Fruit fly (Drosophila melanogaster) whole organism, embryonic: ENCODE data around the gene CG13408.

Experiments
- BtbVII ChIP-seq: fragments of 200-800 bp; sonication (Bioruptor generic); optimal IDR thresholded peaks from 3 replicates; lab custom pipeline; 2017; ENCODE audit warnings: missing biosample characterization, mild to moderate bottlenecking, missing genetic modification characterization
- Bteb2 ChIP-seq: fragments of 200-800 bp; sonication (Bioruptor generic); optimal IDR thresholded peaks from 2 replicates; lab custom pipeline; 2016; ENCODE audit warnings: missing biosample characterization, missing genetic modification characterization
- CG10274 ChIP-seq: fragments of 200-800 bp; sonication (Bioruptor generic); optimal IDR thresholded peaks from 3 replicates; lab custom pipeline; 2017; ENCODE audit warnings: missing biosample characterization, mild to moderate bottlenecking, missing genetic modification characterization
- CG10979 ChIP-seq: fragments of 200-800 bp; sonication (Bioruptor generic); optimal IDR thresholded peaks from 2 replicates; lab custom pipeline; 2018; ENCODE audit warnings: missing biosample characterization, mild to moderate bottlenecking, missing genetic modification characterization, moderate library complexity
- CG12155 ChIP-seq: fragments of 200-800 bp; sonication (Bioruptor generic); optimal IDR thresholded peaks from 3 replicates; lab custom pipeline; 2016; ENCODE audit warnings: missing biosample characterization, missing genetic modification characterization
- CG12659 ChIP-seq: fragments of 200-800 bp; sonication (Bioruptor generic); optimal IDR thresholded peaks from 3 replicates; lab custom pipeline; 2017; ENCODE audit warnings: mild to moderate bottlenecking, missing biosample characterization, missing genetic modification reagents, missing genetic modification characterization
- CG13287 ChIP-seq: fragments of 200-800 bp; sonication (Bioruptor generic); IDR thresholded peaks from 2 replicates; pipeline ENCODE4 v1.3.6; 2022; ENCODE audit warnings: missing biosample characterization, missing genetic modification characterization; ENCODE audit not compliant: partially characterized antibody
- CG1529 ChIP-seq: fragments of 200-800 bp; sonication (Bioruptor generic); optimal IDR thresholded peaks from 3 replicates; lab custom pipeline; 2018; ENCODE audit warnings: missing biosample characterization, missing genetic modification characterization
- CG17328 ChIP-seq: fragments of 200-800 bp; sonication (Bioruptor generic); IDR thresholded peaks from 2 replicates; pipeline ENCODE4 v1.3.6; 2022; ENCODE audit warnings: missing biosample characterization, missing genetic modification characterization
- CG2116 ChIP-seq: fragments of 200-800 bp; sonication (Bioruptor generic); optimal IDR thresholded peaks from 3 replicates; lab custom pipeline; 2018; ENCODE audit warnings: missing biosample characterization, mild to moderate bottlenecking, missing genetic modification characterization
- CG2889 ChIP-seq: fragments of 200-800 bp; sonication (Bioruptor generic); IDR thresholded peaks from 3 replicates; pipeline ENCODE4 v1.3.6; 2022; ENCODE audit warnings: missing biosample characterization, missing genetic modification characterization
- CG32532 ChIP-seq: fragments of 200-800 bp; sonication (Bioruptor generic); IDR thresholded peaks from 2 replicates; pipeline ENCODE4 v1.3.6; 2022; ENCODE audit warnings: missing biosample characterization, missing genetic modification characterization
- CG3281 ChIP-seq: fragments of 200-800 bp; sonication (Bioruptor generic); optimal IDR thresholded peaks from 3 replicates; lab custom pipeline; 2017; ENCODE audit warnings: missing biosample characterization, mild to moderate bottlenecking, missing genetic modification characterization
- CG42726 ChIP-seq: fragments of 200-800 bp; sonication (Bioruptor generic); IDR thresholded peaks from 2 replicates; pipeline ENCODE4 v1.3.6; 2022; ENCODE audit warnings: missing biosample characterization, missing genetic modification characterization; ENCODE audit not compliant: partially characterized antibody
- CG4282 ChIP-seq: fragments of 200-800 bp; sonication (Bioruptor generic); optimal IDR thresholded peaks from 2 replicates; lab custom pipeline; 2016; ENCODE audit warnings: missing biosample characterization, missing genetic modification characterization
- CG4424 ChIP-seq: fragments of 200-800 bp; sonication (Bioruptor generic); optimal IDR thresholded peaks from 3 replicates; lab custom pipeline; 2016; ENCODE audit warnings: missing biosample characterization, missing genetic modification characterization
- CG5180 ChIP-seq: fragments of 200-800 bp; sonication (Bioruptor generic); optimal IDR thresholded peaks from 3 replicates; lab custom pipeline; 2017; ENCODE audit warnings: missing biosample characterization, missing genetic modification characterization, mild to moderate bottlenecking, moderate library complexity, missing genetic modification reagents
- CG5245 ChIP-seq: fragments of 200-800 bp; sonication (Bioruptor generic); optimal IDR thresholded peaks from 3 replicates; lab custom pipeline; 2016; ENCODE audit warnings: missing biosample characterization, missing genetic modification characterization
- CG6175 ChIP-seq: fragments of 200-800 bp; sonication (Bioruptor generic); IDR thresholded peaks from 3 replicates; pipeline ENCODE4 v1.3.6; 2022; ENCODE audit warnings: missing biosample characterization, missing genetic modification characterization
- CG8388 ChIP-seq: fragments of 200-800 bp; sonication (Bioruptor generic); optimal IDR thresholded peaks from 2 replicates; lab custom pipeline; 2019; ENCODE audit warnings: missing biosample characterization, mild to moderate bottlenecking, missing genetic modification characterization, moderate library complexity
- CG9215 ChIP-seq: fragments of 200-800 bp; sonication (Bioruptor generic); IDR thresholded peaks from 2 replicates; pipeline ENCODE4 v1.3.6; 2022; ENCODE audit warnings: missing biosample characterization, missing genetic modification characterization
- CG9437 ChIP-seq: fragments of 200-800 bp; sonication (Bioruptor generic); optimal IDR thresholded peaks from 2 replicates; lab custom pipeline; 2018; ENCODE audit warnings: missing biosample characterization, mild to moderate bottlenecking, missing genetic modification characterization
- CoRest ChIP-seq: fragments of 200-800 bp; sonication (Bioruptor generic); optimal IDR thresholded peaks from 3 replicates; lab custom pipeline; 2018; ENCODE audit warnings: missing biosample characterization, mild to moderate bottlenecking, missing genetic modification characterization, moderate library complexity
- Dek ChIP-seq: fragments of 200-800 bp; sonication (Bioruptor generic); optimal IDR thresholded peaks from 3 replicates; lab custom pipeline; 2019; ENCODE audit warnings: missing biosample characterization, mild to moderate bottlenecking, missing genetic modification characterization, moderate library complexity
- Elba2 ChIP-seq: fragments of 200-800 bp; sonication (Bioruptor generic); optimal IDR thresholded peaks from 3 replicates; lab custom pipeline; 2016; ENCODE audit warnings: missing biosample characterization, missing genetic modification characterization
- Fer3 ChIP-seq: fragments of 200-800 bp; sonication (Bioruptor generic); optimal IDR thresholded peaks from 2 replicates; lab custom pipeline; 2018; ENCODE audit warnings: missing biosample characterization, mild to moderate bottlenecking, missing genetic modification characterization, moderate library complexity
- HLHmδ ChIP-seq: fragments of 200-800 bp; sonication (Bioruptor generic); optimal IDR thresholded peaks from 2 replicates; lab custom pipeline; 2018; ENCODE audit warnings: missing biosample characterization, mild to moderate bottlenecking, missing genetic modification characterization, moderate library complexity
- Hr3 ChIP-seq: fragments of 200-800 bp; sonication (Bioruptor generic); optimal IDR thresholded peaks from 3 replicates; lab custom pipeline; 2016; ENCODE audit warnings: missing biosample characterization, missing genetic modification characterization
- Hsf ChIP-seq: fragments of 200-800 bp; sonication (Bioruptor generic); optimal IDR thresholded peaks from 3 replicates; lab custom pipeline; 2016; ENCODE audit warnings: missing biosample characterization, missing genetic modification characterization
- Meics ChIP-seq: fragments of 200-800 bp; sonication (Bioruptor generic); optimal IDR thresholded peaks from 2 replicates; lab custom pipeline; 2017; ENCODE audit warnings: missing biosample characterization, mild to moderate bottlenecking, missing genetic modification characterization
- Oaz ChIP-seq: fragments of 200-800 bp; sonication (Bioruptor generic); IDR thresholded peaks from 2 replicates; pipeline ENCODE4 v1.3.6; 2022; ENCODE audit warnings: missing biosample characterization, missing genetic modification characterization
- Ptx1 ChIP-seq: fragments of 200-800 bp; sonication (Bioruptor generic); IDR thresholded peaks from 2 replicates; pipeline ENCODE4 v1.3.6; 2022; ENCODE audit warnings: missing biosample characterization, missing genetic modification characterization
- Rfx ChIP-seq: fragments of 200-800 bp; sonication (Bioruptor generic); IDR thresholded peaks from 2 replicates; pipeline ENCODE4 v1.3.6; 2022; ENCODE audit warnings: missing biosample characterization, missing genetic modification characterization
- Sox100B ChIP-seq: fragments of 200-800 bp; sonication (Bioruptor generic); optimal IDR thresholded peaks from 3 replicates; lab custom pipeline; 2018; ENCODE audit warnings: missing biosample characterization, mild to moderate bottlenecking, missing genetic modification characterization
- ap ChIP-seq: fragments of 200-800 bp; sonication (Bioruptor generic); IDR thresholded peaks from 2 replicates; pipeline ENCODE4 v1.3.6; 2022; ENCODE audit warnings: missing biosample characterization, missing genetic modification characterization
- bab2 ChIP-seq: fragments of 200-800 bp; sonication (Bioruptor generic); optimal IDR thresholded peaks from 2 replicates; lab custom pipeline; 2016; ENCODE audit warnings: missing biosample characterization, missing genetic modification characterization
- chinmo ChIP-seq: fragments of 200-800 bp; sonication (Bioruptor generic); IDR thresholded peaks from 4 replicates; pipeline ENCODE4 v1.3.6; 2022; ENCODE audit warnings: missing biosample characterization, missing genetic modification characterization; ENCODE audit not compliant: partially characterized antibody
- fd64A ChIP-seq: fragments of 200-800 bp; sonication (Bioruptor generic); optimal IDR thresholded peaks from 3 replicates; lab custom pipeline; 2018; ENCODE audit warnings: missing biosample characterization, mild to moderate bottlenecking, missing genetic modification characterization
- mam ChIP-seq: fragments of 200-800 bp; sonication (Bioruptor generic); optimal IDR thresholded peaks from 3 replicates; lab custom pipeline; 2016; ENCODE audit warnings: missing biosample characterization, missing genetic modification characterization
- nerfin-2 ChIP-seq: fragments of 200-800 bp; sonication (Bioruptor generic); IDR thresholded peaks from 2 replicates; pipeline ENCODE4 v1.3.6; 2022; ENCODE audit warnings: missing biosample characterization, missing genetic modification characterization; ENCODE audit not compliant: partially characterized antibody
- nmo ChIP-seq: fragments of 200-800 bp; sonication (Bioruptor generic); optimal IDR thresholded peaks from 2 replicates; lab custom pipeline; 2018; ENCODE audit warnings: missing biosample characterization, mild to moderate bottlenecking, missing genetic modification characterization, moderate library complexity
- peb ChIP-seq: fragments of 200-800 bp; sonication (Bioruptor generic); IDR thresholded peaks from 2 replicates; pipeline ENCODE4 v1.3.6; 2022; ENCODE audit warnings: missing biosample characterization, missing genetic modification characterization
- prd ChIP-seq, 3 experiments: fragments of >200 bp in 2 of 3; fragments of 200-800 bp in 1 of 3; sonication (Bioruptor generic) in 1 of 3; optimal IDR thresholded peaks in 2 of 3; IDR thresholded peaks in 1 of 3; 2 replicates in 2 of 3; 3 replicates in 1 of 3; pipeline versions ENCODE4 v1.3.6 to Lab custom; 2017 to 2022; ENCODE audit warnings: missing biosample characterization in 1 of 3, missing genetic modification characterization in 1 of 3
- pzg ChIP-seq: fragments of 200-800 bp; sonication (Bioruptor generic); optimal IDR thresholded peaks from 3 replicates; lab custom pipeline; 2018; ENCODE audit warnings: missing biosample characterization, mild to moderate bottlenecking, missing genetic modification characterization, moderate library complexity
- ranshi ChIP-seq: fragments of 200-800 bp; sonication (Bioruptor generic); IDR thresholded peaks from 2 replicates; pipeline ENCODE4 v1.3.6; 2022; ENCODE audit warnings: missing biosample characterization, missing genetic modification characterization
- sens ChIP-seq: fragments of 200-800 bp; sonication (Bioruptor generic); peaks from one replicate; lab custom pipeline; 2016; ENCODE audit warnings: missing biosample characterization, missing genetic modification characterization
- sqz ChIP-seq: fragments of 200-800 bp; sonication (Bioruptor generic); optimal IDR thresholded peaks from 3 replicates; lab custom pipeline; 2018; ENCODE audit warnings: missing biosample characterization, mild to moderate bottlenecking, missing genetic modification characterization
- tll ChIP-seq, 2 experiments: fragments of 200-800 bp in 1 of 2; fragments of >200 bp in 1 of 2; sonication (Bioruptor generic) in 1 of 2; optimal IDR thresholded peaks; 2 replicates each; lab custom pipeline; 2017 to 2019; ENCODE audit warnings: missing biosample characterization in 2 of 2, missing genetic modification characterization in 2 of 2, mild to moderate bottlenecking in 1 of 2, moderate library complexity in 1 of 2
- unc-4 ChIP-seq: fragments of 200-800 bp; sonication (Bioruptor generic); IDR thresholded peaks from 2 replicates; pipeline ENCODE4 v1.3.6; 2022; ENCODE audit warnings: missing biosample characterization, missing genetic modification characterization; ENCODE audit not compliant: partially characterized antibody
- unpg ChIP-seq: fragments of 200-800 bp; sonication (Bioruptor generic); optimal IDR thresholded peaks from 3 replicates; lab custom pipeline; 2018; ENCODE audit warnings: missing biosample characterization, mild to moderate bottlenecking, missing genetic modification characterization, moderate library complexity

Gene CG13408

DNA sequence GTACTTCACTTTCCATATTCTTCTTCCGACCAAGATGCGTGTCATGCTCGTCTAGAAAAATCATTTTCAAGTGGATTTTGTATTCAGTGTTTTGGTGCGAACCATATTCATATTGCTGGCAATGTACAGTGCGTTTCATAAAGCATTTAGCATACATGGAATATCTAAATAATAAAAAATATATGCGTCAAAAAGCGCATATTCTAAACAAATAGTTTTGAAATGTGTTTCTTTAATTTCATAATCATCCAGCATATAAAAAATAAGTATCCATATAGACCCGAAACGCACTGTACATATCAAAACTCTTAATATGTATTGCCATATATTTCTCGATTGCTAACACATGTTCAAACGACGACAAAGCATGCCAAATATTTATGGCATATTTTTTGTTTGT is 41.0 kb downstream of the CG13408 start:
- TF ChIP-seq prd (optimal IDR thresholded peaks at IDR 0.05; lab: Kevin White, UChicago) (no peak), prd (GFP tag; IDR thresholded peaks at IDR 0.05; lab: Robert Waterston, UW) (peak; percentile 73), CG9215 (GFP tag; lab: Robert Waterston, UW) (peak; percentile 68), Fer3 (tag; lab: Kevin White, UChicago) (peak; percentile 74), CG3281 (peak; percentile 86), CG1529 (GFP tag; lab: Kevin White, UChicago) (no peak), Hr3 (GFP tag; lab: Kevin White, UChicago) (peak; percentile 19), mam (GFP tag; lab: Kevin White, UChicago) (peak; percentile 49), CG9437 (GFP tag; lab: Kevin White, UChicago) (peak; percentile 9), CG12155 (GFP tag; lab: Kevin White, UChicago) (peak; percentile 25), nerfin-2 (no peak), CG13287 (GFP tag; lab: Robert Waterston, UW) (no peak), nmo (GFP tag; lab: Kevin White, UChicago) (peak; percentile 68), CG32532 (GFP tag; lab: Robert Waterston, UW) (peak; percentile 92), CG2116 (GFP tag; lab: Kevin White, UChicago) (no peak), chinmo (GFP tag; lab: Robert Waterston, UW) (no peak), CG8388 (GFP tag; lab: Kevin White, UChicago) (peak; percentile 47), BtbVII (peak; percentile 25), Ptx1 (GFP tag; lab: Robert Waterston, UW) (peak; percentile 73), Dek (tag; lab: Kevin White, UChicago) (no peak), CG5245 (GFP tag; lab: Kevin White, UChicago) (peak; percentile 16), unpg (GFP tag; lab: Kevin White, UChicago) (peak; percentile 78), HLHmδ (GFP tag; lab: Kevin White, UChicago) (no peak), CG17328 (GFP tag; lab: Robert Waterston, UW) (peak; percentile 64), Meics (GFP tag; lab: Kevin White, UChicago) (peak; percentile 86), peb (GFP tag; lab: Robert Waterston, UW) (peak; percentile 64), pzg (GFP tag; lab: Kevin White, UChicago) (no peak), Sox100B (peak; percentile 37), CG42726 (GFP tag; lab: Robert Waterston, UW) (no peak), CG10274 (GFP tag; lab: Kevin White, UChicago) (peak; percentile 37), Elba2 (GFP tag; lab: Kevin White, UChicago) (no peak), Hsf (GFP tag; lab: Kevin White, UChicago) (peak; percentile 35), CG6175 (no peak), fd64A (no peak), CG2889 (GFP tag; lab: Robert Waterston, UW) (no peak), CG5180 (GFP tag; lab: Kevin White, UChicago) (peak; percentile 29), bab2 (GFP tag; lab: Kevin White, UChicago) (peak; percentile 54), CG4282 (GFP tag; lab: Kevin White, UChicago) (no peak), ranshi (peak; percentile 61; the same call in 1 of the 2 replicates), unc-4 (GFP tag; lab: Robert Waterston, UW) (no peak), sens (GFP tag; lab: Kevin White, UChicago) (peak; percentile 82), CG4424 (GFP tag; lab: Kevin White, UChicago) (peak; percentile 41), Bteb2 (GFP tag; lab: Kevin White, UChicago) (no peak), CoRest (tag; lab: Kevin White, UChicago) (peak; percentile 65), CG12659 (GFP tag; lab: Kevin White, UChicago) (peak; percentile 51), CG10979 (tag; lab: Kevin White, UChicago) (no peak), Rfx (GFP tag; lab: Robert Waterston, UW) (peak; percentile 90), Oaz (GFP tag; lab: Robert Waterston, UW) (0 out of 2 replicates have a peak, but pooled peaks have one; percentile 42), tll (GFP tag; optimal IDR thresholded peaks at IDR 0.05; lab: Kevin White, UChicago) (no peak), sqz (GFP tag; lab: Kevin White, UChicago) (peak; percentile 18), ap (GFP tag; lab: Robert Waterston, UW) (peak; percentile 51; the same call in 1 of the 2 replicates)
